Fruit fly (Drosophila melanogaster): ENCODE results near the gene CG32532.

Gene CG32532

DNA sequence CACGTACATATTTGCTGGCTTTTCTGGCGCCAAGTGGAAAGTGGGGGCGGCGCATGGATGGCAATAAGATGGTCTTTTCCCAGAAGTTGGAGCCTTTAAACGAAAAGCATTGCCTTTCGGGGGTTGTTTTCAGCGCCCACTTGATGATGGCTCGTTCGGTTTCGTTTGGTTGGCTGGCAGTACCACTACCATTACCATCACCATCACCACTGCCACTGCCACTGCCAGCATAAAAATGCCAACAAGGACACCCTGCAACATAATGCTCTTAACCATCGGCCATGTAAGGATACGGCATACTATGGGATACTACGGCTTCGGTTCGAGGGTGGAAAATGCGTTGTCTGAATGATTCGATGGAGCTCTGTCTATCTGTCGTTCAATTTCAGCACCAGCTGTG lies 11.9 kb downstream of the CG32532 start:
- no peak for TF ChIP-seq Mio (GFP tag; optimal IDR thresholded peaks at IDR 0.05)
- no peak for TF ChIP-seq Jra (GFP tag; optimal IDR thresholded peaks at IDR 0.05)
- TF ChIP-seq HLH106 (tag; optimal IDR thresholded peaks at IDR 0.05): no peak
- no peak for TF ChIP-seq lola (GFP tag; optimal IDR thresholded peaks at IDR 0.05)
- TF ChIP-seq CG32264 (GFP tag; optimal IDR thresholded peaks at IDR 0.05): no peak
- TF ChIP-seq brk (GFP tag; optimal IDR thresholded peaks at IDR 0.05): no peak
- TF ChIP-seq Dif (GFP tag; optimal IDR thresholded peaks at IDR 0.05; ENCODE audit: partially characterized antibody): no peak
- TF ChIP-seq N (GFP tag; optimal IDR thresholded peaks at IDR 0.05): no peak
- TF ChIP-seq pan (optimal IDR thresholded peaks at IDR 0.05): no peak
- TF ChIP-seq tai (GFP tag; optimal IDR thresholded peaks at IDR 0.05): no peak
- no peak for TF ChIP-seq Rel (GFP tag; optimal IDR thresholded peaks at IDR 0.05)
- no peak for TF ChIP-seq Rel (tag; optimal IDR thresholded peaks at IDR 0.05)

- no peak for TF ChIP-seq br (GFP tag; optimal IDR thresholded peaks at IDR 0.05)
- TF ChIP-seq Hnf4 (GFP tag; optimal IDR thresholded peaks at IDR 0.05): no peak
- TF ChIP-seq Abd-B (GFP tag; optimal IDR thresholded peaks at IDR 0.05): no peak
- TF ChIP-seq HLH106 (tag; optimal IDR thresholded peaks at IDR 0.05): no peak
- no peak for TF ChIP-seq jim (GFP tag; optimal IDR thresholded peaks at IDR 0.05)
- TF ChIP-seq Dfd (GFP tag; optimal IDR thresholded peaks at IDR 0.05): no peak
- TF ChIP-seq dmrt93B (GFP tag; optimal IDR thresholded peaks at IDR 0.05): no peak
- TF ChIP-seq Sp1 (GFP tag; optimal IDR thresholded peaks at IDR 0.05): no peak
- TF ChIP-seq brk (GFP tag; optimal IDR thresholded peaks at IDR 0.05): no peak
- TF ChIP-seq sage (GFP tag; optimal IDR thresholded peaks at IDR 0.05): no peak
- no peak for TF ChIP-seq Hr78 (GFP tag; optimal IDR thresholded peaks at IDR 0.05)
- TF ChIP-seq woc (GFP tag; optimal IDR thresholded peaks at IDR 0.05): no peak
- no peak for TF ChIP-seq CrebA (GFP tag; optimal IDR thresholded peaks at IDR 0.05; ENCODE audit: borderline replicate concordance)
Measured at dm6 chrX:19531642-19532041, 15.6 kb downstream of the CG32532 start, which contains the start of gene CG12231. CG12231 (minus strand) TSS chrX:19531742.

dm6 chrX:19522597-19522996 lies 24.7 kb downstream of the CG32532 start:
- TF ChIP-seq Jra (GFP tag; optimal IDR thresholded peaks at IDR 0.05): no peak
- peak; percentile 84 for TF ChIP-seq N (GFP tag; optimal IDR thresholded peaks at IDR 0.05)

- no peak for TF ChIP-seq Hr83 (GFP tag; optimal IDR thresholded peaks at IDR 0.05; ENCODE audit: poor library complexity, severe bottlenecking)
- TF ChIP-seq Sp1 (GFP tag; optimal IDR thresholded peaks at IDR 0.05): no peak
- no peak for TF ChIP-seq usp (GFP tag; optimal IDR thresholded peaks at IDR 0.05)
- peak; percentile 53 for TF ChIP-seq Myc (optimal IDR thresholded peaks at IDR 0.05)
- peak; percentile 33 for TF ChIP-seq CG9705 (GFP tag; optimal IDR thresholded peaks at IDR 0.05)
- no peak for TF ChIP-seq pan (optimal IDR thresholded peaks at IDR 0.05)
- TF ChIP-seq dmrt93B (GFP tag; optimal IDR thresholded peaks at IDR 0.05): no peak
- no peak for TF ChIP-seq br (GFP tag; optimal IDR thresholded peaks at IDR 0.05)
- no peak for TF ChIP-seq Hr78 (GFP tag; optimal IDR thresholded peaks at IDR 0.05)
- TF ChIP-seq foxo (GFP tag; optimal IDR thresholded peaks at IDR 0.05): peak in 1 of 2 experiments; percentile 28
- no peak for TF ChIP-seq Rel (GFP tag; optimal IDR thresholded peaks at IDR 0.05)
- peak; percentile 12 for TF ChIP-seq Rel (tag; optimal IDR thresholded peaks at IDR 0.05)
- TF ChIP-seq CrebA (GFP tag; optimal IDR thresholded peaks at IDR 0.05; ENCODE audit: borderline replicate concordance): no peak
- TF ChIP-seq HLH106 (tag; optimal IDR thresholded peaks at IDR 0.05): peak; percentile 42
- TF ChIP-seq jim (GFP tag; optimal IDR thresholded peaks at IDR 0.05): no peak
Measured at dm6 chrX:19521753-19522383, 25.4 kb downstream of the CG32532 start, which contains the start of the genes Idh3a and CoRest. Idh3a (minus strand) TSS chrX:19521810. CoRest (plus strand) TSS chrX:19521929.

- TF ChIP-seq jim (GFP tag; optimal IDR thresholded peaks at IDR 0.05) (no peak), lola (GFP tag; optimal IDR thresholded peaks at IDR 0.05) (no peak), CrebA (GFP tag; optimal IDR thresholded peaks at IDR 0.05; ENCODE audit: borderline replicate concordance) (no peak), psq (GFP tag; optimal IDR thresholded peaks at IDR 0.05) (no peak), br (GFP tag; optimal IDR thresholded peaks at IDR 0.05) (no peak), usp (GFP tag; optimal IDR thresholded peaks at IDR 0.05) (no peak), woc (GFP tag; optimal IDR thresholded peaks at IDR 0.05) (no peak), OdsH (GFP tag; optimal IDR thresholded peaks at IDR 0.05) (no peak), HLH106 (tag; optimal IDR thresholded peaks at IDR 0.05) (no peak), dl (GFP tag; optimal IDR thresholded peaks at IDR 0.05; ENCODE audit: insufficient read depth in 1 of 2, partially characterized antibody in 2 of 2) (no peak), CG9705 (GFP tag; optimal IDR thresholded peaks at IDR 0.05) (no peak), rgr (GFP tag; optimal IDR thresholded peaks at IDR 0.05) (no peak), tai (GFP tag; optimal IDR thresholded peaks at IDR 0.05) (no peak), Hr83 (GFP tag; optimal IDR thresholded peaks at IDR 0.05; ENCODE audit: poor library complexity, severe bottlenecking) (no peak), sv (GFP tag; optimal IDR thresholded peaks at IDR 0.05) (no peak), foxo (GFP tag; optimal IDR thresholded peaks at IDR 0.05) (no peak), Myc (optimal IDR thresholded peaks at IDR 0.05) (no peak)
Measured at dm6 chrX:19520888-19521287, 26.4 kb downstream of the CG32532 start.
